Worm (Caenorhabditis elegans): ENCODE data around the gene fbxb-108.

fbxb-108 gene

DNA sequence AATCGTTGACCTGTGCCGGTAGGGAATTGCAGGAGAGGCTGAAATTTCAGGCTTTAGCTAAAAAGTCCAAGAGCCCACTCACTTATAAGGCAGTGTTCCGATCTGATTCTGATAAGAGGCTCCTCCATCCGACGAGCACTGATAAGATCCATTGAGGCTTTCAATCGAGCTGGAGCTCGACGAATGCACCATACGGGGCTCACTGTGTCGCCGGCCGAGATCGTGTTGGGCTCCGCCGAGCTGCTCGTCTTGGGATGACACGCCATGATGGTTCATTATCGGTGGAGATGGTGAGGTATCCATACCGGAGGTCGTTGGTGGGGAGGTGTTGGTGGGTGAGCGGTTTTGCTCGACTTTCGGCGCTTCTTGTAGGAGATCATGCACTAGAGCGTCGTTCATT is 31.7 kb downstream of the fbxb-108 start:
- TF ChIP-seq zfh-2 (GFP tag; conservative IDR thresholded peaks at IDR 0.05) (peak; percentile 56), dox-1 (GFP tag; IDR thresholded peaks at IDR 0.05) (no peak)

DNA sequence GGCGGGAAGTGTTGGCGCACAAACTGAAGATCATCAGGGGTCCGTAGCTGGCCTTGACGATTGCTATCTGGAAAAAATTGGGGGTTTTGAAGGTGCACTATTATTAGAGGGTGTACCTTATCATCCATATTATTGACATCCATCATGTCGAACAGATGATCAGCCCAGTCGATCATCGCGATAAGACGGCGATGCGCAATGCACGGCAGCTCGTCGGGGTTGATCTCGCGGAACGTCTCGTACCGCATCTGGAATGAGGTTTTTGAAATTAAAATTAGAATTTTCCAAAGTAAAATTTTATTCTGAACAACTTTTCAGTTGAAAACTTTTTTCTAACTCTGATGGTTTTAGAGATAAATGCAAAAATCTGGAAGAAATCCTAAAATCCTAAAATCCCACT is 33.2 kb downstream of the fbxb-108 start:
- TF ChIP-seq Y67H2A.10 (GFP tag; conservative IDR thresholded peaks at IDR 0.05) (no peak), egrh-3 (GFP tag; IDR thresholded peaks at IDR 0.05) (no peak), ceh-91 (GFP tag; IDR thresholded peaks at IDR 0.05) (no peak), ztf-26 (tag; optimal IDR thresholded peaks at IDR 0.05) (no peak), unc-62 (GFP tag; optimal IDR thresholded peaks at IDR 0.05) (no peak), tbx-9 (tag; optimal IDR thresholded peaks at IDR 0.05; ENCODE audit: borderline replicate concordance) (no peak), B0035.1 (tag; optimal IDR thresholded peaks at IDR 0.05) (no peak)

DNA sequence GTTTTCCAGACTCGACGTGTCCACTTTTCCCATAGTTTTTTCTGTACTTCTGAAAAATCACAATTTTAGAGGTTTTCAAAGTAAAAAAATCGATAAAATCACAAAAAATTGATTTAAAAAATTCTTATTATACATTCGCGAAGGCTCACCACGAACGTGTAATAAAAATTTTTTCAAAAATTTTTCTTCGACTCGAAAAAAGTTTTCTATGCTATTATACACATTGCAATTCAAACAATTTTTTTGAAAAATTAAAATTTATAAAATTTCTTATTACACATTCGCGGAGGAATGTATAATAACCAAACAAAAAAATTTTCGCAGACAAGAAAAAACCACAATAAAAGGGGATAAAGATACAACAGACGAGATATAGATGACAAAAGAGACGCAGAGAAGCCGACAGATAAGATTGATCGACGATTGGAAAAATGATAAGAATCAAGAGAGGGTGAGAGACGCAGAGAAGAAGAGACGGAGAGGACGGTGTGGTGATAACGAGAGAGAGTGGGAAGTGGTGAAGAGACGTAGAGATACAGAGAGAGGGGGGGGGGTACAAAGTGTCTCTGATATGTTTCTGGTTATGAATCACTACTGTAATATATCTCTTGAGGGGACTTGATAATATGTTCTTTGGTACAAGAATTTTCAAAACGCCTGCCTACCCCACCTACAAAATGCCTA is 35.9 kb downstream of the fbxb-108 start, which contains the start of gene nhr-119:
TSS of gene nhr-119 (minus strand) at position 51 of the 684 bp plus-strand sequence.
- TF ChIP-seq lin-35 (GFP tag; optimal IDR thresholded peaks at IDR 0.05) (peak in 1 of 3 experiments; percentile 41), tbp1 (GFP tag; optimal IDR thresholded peaks at IDR 0.05) (peak; percentile 15), F55B11.4 (tag; optimal IDR thresholded peaks at IDR 0.05; ENCODE audit: borderline replicate concordance, insufficient read depth) (no peak), nfyb-1 (GFP tag; IDR thresholded peaks at IDR 0.05) (0 out of 2 replicates have a peak, but pooled peaks have one; percentile 24), akir-1 (GFP tag; optimal IDR thresholded peaks at IDR 0.05) (no peak), egrh-3 (GFP tag; IDR thresholded peaks at IDR 0.05) (peak; percentile 66), nhr-90 (tag; optimal IDR thresholded peaks at IDR 0.05) (no peak), ztf-26 (tag; optimal IDR thresholded peaks at IDR 0.05) (peak; percentile 61), dox-1 (GFP tag; IDR thresholded peaks at IDR 0.05) (peak; percentile 48; the same call in 1 of the 2 replicates), hmg-1.2 (GFP tag; IDR thresholded peaks at IDR 0.05) (peak; percentile 82), ekl-4 (GFP tag; IDR thresholded peaks at IDR 0.05) (0 out of 2 replicates have a peak, but pooled peaks have one; percentile 38), lin-40 (tag; optimal IDR thresholded peaks at IDR 0.05) (peak; percentile 75), F22D6.2 (tag; optimal IDR thresholded peaks at IDR 0.05) (peak; percentile 33), ceh-79 (tag; optimal IDR thresholded peaks at IDR 0.05) (no peak), F52B5.7 (tag; optimal IDR thresholded peaks at IDR 0.05) (no peak), atf-7 (tag; optimal IDR thresholded peaks at IDR 0.05) (peak; percentile 23), chd-7 (tag; optimal IDR thresholded peaks at IDR 0.05) (peak; percentile 5), madf-3 (GFP tag; IDR thresholded peaks at IDR 0.05) (no peak), let-607 (tag; optimal IDR thresholded peaks at IDR 0.05) (peak in 1 of 2 experiments; percentile 42), repo-1 (tag; optimal IDR thresholded peaks at IDR 0.05) (no peak), mcd-1 (GFP tag; IDR thresholded peaks at IDR 0.05) (peak; percentile 57), cebp-1 (GFP tag; IDR thresholded peaks at IDR 0.05) (no peak), cebp-1 (tag; optimal IDR thresholded peaks at IDR 0.05) (peak; percentile 42), ceh-58 (GFP tag; IDR thresholded peaks at IDR 0.05) (no peak), nhr-80 (tag; optimal IDR thresholded peaks at IDR 0.05) (peak; percentile 67), zfh-2 (GFP tag; conservative IDR thresholded peaks at IDR 0.05) (no peak), C06A6.2 (GFP tag; conservative IDR thresholded peaks at IDR 0.05) (no peak), ztf-25 (GFP tag; IDR thresholded peaks at IDR 0.05) (no peak), rpc-1 (optimal IDR thresholded peaks at IDR 0.05) (no peak), rpc-1 (tag; optimal IDR thresholded peaks at IDR 0.05) (no peak)

Measured in whole organism, young adult.